Worm (Caenorhabditis elegans) whole organism, L1 larva: ENCODE data around the gene mop-25.2.

Source experiments
- nhr-90 ChIP-seq: sonication (generic microtip); optimal IDR thresholded peaks from 2 replicates; lab custom pipeline; 2016; ENCODE audit warnings: mild to moderate bottlenecking, missing genetic modification characterization, missing compliant biosample characterization; ENCODE audit not compliant: poor library complexity
- zag-1 ChIP-seq: fragments of 150-350 bp; optimal IDR thresholded peaks from 2 replicates; lab custom pipeline; 2014; ENCODE audit warnings: missing biosample characterization, missing genetic modification characterization

DNA sequence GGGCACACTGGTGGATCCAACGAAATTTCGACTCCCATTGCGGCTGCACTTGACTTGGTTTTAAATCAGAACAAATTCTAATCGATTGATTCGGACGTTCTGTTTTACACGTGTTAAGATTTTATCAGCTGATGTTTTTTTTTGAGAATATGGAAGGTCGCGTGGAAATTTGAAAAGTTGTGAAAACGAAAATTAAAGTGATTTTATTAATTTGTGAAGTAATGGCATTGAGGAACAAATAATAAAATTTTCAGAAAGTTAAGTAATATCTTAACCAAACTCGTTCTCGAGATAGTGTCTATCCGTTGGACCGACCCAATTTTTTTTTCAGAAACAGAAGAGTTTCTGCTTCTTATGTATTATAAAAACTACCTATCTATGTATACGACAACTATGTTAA, 51.8 kb downstream of the mop-25.2 start, which contains the start of gene ZK1307.4:
- no peak for TF ChIP-seq zag-1 (tag; lab: Kevin White, UChicago)
- TF ChIP-seq nhr-90 (tag; lab: Kevin White, UChicago), result no peak
